Worm (Caenorhabditis elegans): ENCODE measurements around the gene ddx-35.

DNA sequence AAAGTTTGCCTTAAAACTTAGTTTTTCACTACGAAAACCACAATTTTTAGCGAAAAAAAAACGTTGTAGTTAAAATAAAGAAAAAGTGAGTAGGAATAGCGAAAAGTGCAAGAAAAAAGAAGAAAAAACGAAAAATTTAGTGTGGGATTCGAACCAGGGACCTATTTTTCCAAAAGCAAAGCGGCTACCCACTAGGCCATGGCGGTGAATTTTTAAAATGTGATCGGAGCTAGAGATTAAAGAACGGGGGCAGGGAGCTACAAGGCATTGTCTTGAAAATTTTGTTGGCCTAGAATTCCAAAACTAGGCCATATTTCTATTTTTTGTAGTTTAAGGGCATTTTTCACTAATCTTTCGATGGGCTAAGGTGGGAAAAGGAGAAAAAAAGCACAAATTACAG, 49.5 kb upstream of the ddx-35 start:
- TF ChIP-seq ama-1 (optimal IDR thresholded peaks at IDR 0.05) (no peak), fos-1 (tag; optimal IDR thresholded peaks at IDR 0.05) (no peak), ceh-9 (tag; optimal IDR thresholded peaks at IDR 0.05) (no peak)

Data from whole organism, L3 larva.